Fruit fly (Drosophila melanogaster) whole organism, embryonic: Measurements from ENCODE around the gene Msh6.

Experiments
- CG10321 ChIP-seq: fragments of 200-800 bp; sonication (Bioruptor generic); IDR thresholded peaks from 2 replicates; pipeline ENCODE4 v1.3.6; 2022; ENCODE audit warnings: missing biosample characterization, missing genetic modification characterization
- CG10654 ChIP-seq: fragments of 200-800 bp; sonication (Bioruptor generic); optimal IDR thresholded peaks from 2 replicates; lab custom pipeline; 2016; ENCODE audit warnings: missing biosample characterization, missing genetic modification characterization
- CG12071 ChIP-seq: fragments of 200-800 bp; sonication (Bioruptor generic); optimal IDR thresholded peaks from 3 replicates; lab custom pipeline; 2018; ENCODE audit warnings: missing biosample characterization, mild to moderate bottlenecking, missing genetic modification characterization
- CG13123 ChIP-seq: fragments of 200-800 bp; sonication (Bioruptor generic); optimal IDR thresholded peaks from 2 replicates; lab custom pipeline; 2016; ENCODE audit warnings: missing biosample characterization, missing genetic modification characterization
- CG13287 ChIP-seq: fragments of 200-800 bp; sonication (Bioruptor generic); IDR thresholded peaks from 2 replicates; pipeline ENCODE4 v1.3.6; 2022; ENCODE audit warnings: missing biosample characterization, missing genetic modification characterization; ENCODE audit not compliant: partially characterized antibody
- CG14014 ChIP-seq: fragments of 200-800 bp; sonication (Bioruptor generic); IDR thresholded peaks from 2 replicates; pipeline ENCODE4 v1.3.6; 2022; ENCODE audit warnings: missing biosample characterization, missing genetic modification characterization
- CG15073 ChIP-seq: fragments of 200-800 bp; sonication (Bioruptor generic); optimal IDR thresholded peaks from 2 replicates; lab custom pipeline; 2016; ENCODE audit warnings: missing biosample characterization, missing genetic modification characterization
- CG15601 ChIP-seq: fragments of 200-800 bp; sonication (Bioruptor generic); optimal IDR thresholded peaks from 3 replicates; lab custom pipeline; 2019; ENCODE audit warnings: missing biosample characterization, mild to moderate bottlenecking, missing genetic modification characterization, moderate library complexity
- CG17328 ChIP-seq: fragments of 200-800 bp; sonication (Bioruptor generic); IDR thresholded peaks from 2 replicates; pipeline ENCODE4 v1.3.6; 2022; ENCODE audit warnings: missing biosample characterization, missing genetic modification characterization
- CG17385 ChIP-seq: fragments of 200-800 bp; sonication (Bioruptor generic); optimal IDR thresholded peaks from 3 replicates; lab custom pipeline; 2018; ENCODE audit warnings: missing biosample characterization, mild to moderate bottlenecking, missing genetic modification characterization
- CG1792 ChIP-seq: fragments of 200-800 bp; sonication (Bioruptor generic); optimal IDR thresholded peaks from 2 replicates; lab custom pipeline; 2016; ENCODE audit warnings: missing biosample characterization, missing genetic modification characterization
- CG4328 ChIP-seq: fragments of 200-800 bp; sonication (Bioruptor generic); optimal IDR thresholded peaks from 3 replicates; lab custom pipeline; 2017; ENCODE audit warnings: missing biosample characterization, missing genetic modification reagents, missing genetic modification characterization
- CG6854 ChIP-seq: fragments of 200-800 bp; sonication (Bioruptor generic); optimal IDR thresholded peaks from 3 replicates; lab custom pipeline; 2017; ENCODE audit warnings: missing biosample characterization, mild to moderate bottlenecking, missing genetic modification characterization
- CG7357 ChIP-seq: fragments of 200-800 bp; sonication (Bioruptor generic); IDR thresholded peaks from 3 replicates; pipeline ENCODE4 v1.3.6; 2022; ENCODE audit warnings: missing biosample characterization, missing genetic modification characterization
- CG7745 ChIP-seq: fragments of 200-800 bp; sonication (Bioruptor generic); optimal IDR thresholded peaks from 2 replicates; lab custom pipeline; 2018; ENCODE audit warnings: missing biosample characterization, mild to moderate bottlenecking, missing genetic modification characterization, moderate library complexity
- CG8765 ChIP-seq: fragments of 200-800 bp; sonication (Bioruptor generic); IDR thresholded peaks from 2 replicates; pipeline ENCODE4 v1.3.6; 2022; ENCODE audit warnings: missing biosample characterization, missing genetic modification characterization
- CG8924 ChIP-seq: fragments of 200-800 bp; optimal IDR thresholded peaks from 3 replicates; lab custom pipeline; 2019; ENCODE audit warnings: missing biosample characterization, mild to moderate bottlenecking, missing genetic modification characterization, moderate library complexity
- CG9437 ChIP-seq: fragments of 200-800 bp; sonication (Bioruptor generic); optimal IDR thresholded peaks from 2 replicates; lab custom pipeline; 2018; ENCODE audit warnings: missing biosample characterization, mild to moderate bottlenecking, missing genetic modification characterization
- Hmx ChIP-seq: fragments of 200-800 bp; sonication (Bioruptor generic); optimal IDR thresholded peaks from 2 replicates; lab custom pipeline; 2016; ENCODE audit warnings: missing biosample characterization, missing genetic modification characterization
- Hr51 ChIP-seq, 2 experiments: fragments of 200-800 bp; sonication (Bioruptor generic); optimal IDR thresholded peaks; 2 replicates in 1 of 2; 3 replicates in 1 of 2; lab custom pipeline; 2016 to 2018; ENCODE audit warnings: missing biosample characterization in 2 of 2, missing genetic modification characterization in 2 of 2, mild to moderate bottlenecking in 1 of 2, moderate library complexity in 1 of 2
- NC2β ChIP-seq: fragments of 200-800 bp; sonication (Bioruptor generic); optimal IDR thresholded peaks from 2 replicates; lab custom pipeline; 2016; ENCODE audit warnings: missing biosample characterization, missing genetic modification characterization
- NK7.1 ChIP-seq: fragments of 200-800 bp; sonication (Bioruptor generic); optimal IDR thresholded peaks from 3 replicates; lab custom pipeline; 2016; ENCODE audit warnings: missing biosample characterization, missing genetic modification characterization
- Nf-YB ChIP-seq: fragments of 200-800 bp; sonication (Bioruptor generic); optimal IDR thresholded peaks from 3 replicates; lab custom pipeline; 2019; ENCODE audit warnings: missing biosample characterization, mild to moderate bottlenecking, missing genetic modification characterization, moderate library complexity
- Stat92E ChIP-seq, 3 experiments: fragments of >200 bp in 2 of 3; fragments of 200-800 bp in 1 of 3; sonication (Bioruptor generic) in 1 of 3; optimal IDR thresholded peaks; 2 replicates each; lab custom pipeline; 2017 to 2019; ENCODE audit warnings: missing biosample characterization in 3 of 3, missing genetic modification characterization in 3 of 3, mild to moderate bottlenecking in 1 of 3, moderate library complexity in 1 of 3
- Xbp1 ChIP-seq: fragments of 200-800 bp; sonication (Bioruptor generic); optimal IDR thresholded peaks from 3 replicates; lab custom pipeline; 2016; ENCODE audit warnings: missing biosample characterization, mild to moderate bottlenecking, missing genetic modification characterization
- ac ChIP-seq: fragments of 200-800 bp; sonication (Bioruptor generic); optimal IDR thresholded peaks from 3 replicates; lab custom pipeline; 2017; ENCODE audit warnings: missing biosample characterization, mild to moderate bottlenecking, missing genetic modification characterization
- bigmax ChIP-seq: fragments of 200-800 bp; sonication (Bioruptor generic); optimal IDR thresholded peaks from 2 replicates; lab custom pipeline; 2018; ENCODE audit warnings: missing biosample characterization, mild to moderate bottlenecking, missing genetic modification characterization
- br ChIP-seq: fragments of >200 bp; optimal IDR thresholded peaks from 2 replicates; lab custom pipeline; 2017
- fd3F ChIP-seq: fragments of 200-800 bp; sonication (Bioruptor generic); optimal IDR thresholded peaks from 2 replicates; lab custom pipeline; 2018; ENCODE audit warnings: missing biosample characterization, mild to moderate bottlenecking, missing genetic modification characterization, moderate library complexity
- ftz-f1 ChIP-seq: fragments of 200-800 bp; sonication (Bioruptor generic); optimal IDR thresholded peaks from 2 replicates; lab custom pipeline; 2016; ENCODE audit warnings: missing biosample characterization, missing genetic modification characterization
- gfzf ChIP-seq: fragments of 200-800 bp; sonication (Bioruptor generic); optimal IDR thresholded peaks from 2 replicates; lab custom pipeline; 2016; ENCODE audit warnings: missing biosample characterization, mild to moderate bottlenecking, missing genetic modification characterization, moderate library complexity
- h ChIP-seq: fragments of >200 bp; optimal IDR thresholded peaks from 2 replicates; lab custom pipeline; 2017
- hbn ChIP-seq: fragments of 200-800 bp; sonication (Bioruptor generic); IDR thresholded peaks from 2 replicates; pipeline ENCODE4 v1.3.6; 2022; ENCODE audit warnings: missing biosample characterization, missing genetic modification characterization; ENCODE audit not compliant: partially characterized antibody
- kay ChIP-seq: fragments of 200-800 bp; sonication (Bioruptor generic); optimal IDR thresholded peaks from 2 replicates; lab custom pipeline; 2016; ENCODE audit warnings: missing biosample characterization, missing genetic modification characterization
- knrl ChIP-seq: fragments of 200-800 bp; sonication (Bioruptor generic); IDR thresholded peaks from 3 replicates; pipeline ENCODE4 v1.3.6; 2022; ENCODE audit warnings: missing biosample characterization, missing genetic modification characterization; ENCODE audit not compliant: partially characterized antibody
- lola ChIP-seq, 3 experiments: fragments of >200 bp in 2 of 3; fragments of 200-800 bp in 1 of 3; sonication (Bioruptor generic) in 1 of 3; optimal IDR thresholded peaks; 2 replicates each; lab custom pipeline; 2017 to 2019; ENCODE audit warnings: missing biosample characterization in 3 of 3, missing genetic modification characterization in 3 of 3, mild to moderate bottlenecking in 1 of 3, moderate library complexity in 1 of 3
- lov ChIP-seq, 2 experiments: fragments of 200-800 bp in 1 of 2; fragments of >200 bp in 1 of 2; sonication (Bioruptor generic) in 1 of 2; IDR thresholded peaks in 1 of 2; optimal IDR thresholded peaks in 1 of 2; 2 replicates in 1 of 2; 3 replicates in 1 of 2; pipeline versions ENCODE4 v1.3.6 to Lab custom; 2017 to 2022; ENCODE audit warnings: missing biosample characterization in 1 of 2, missing genetic modification characterization in 1 of 2
- psq ChIP-seq: fragments of 200-800 bp; sonication (Bioruptor generic); optimal IDR thresholded peaks from 2 replicates; lab custom pipeline; 2017; ENCODE audit warnings: missing biosample characterization, missing genetic modification characterization
- schlank ChIP-seq: fragments of 200-800 bp; sonication (Bioruptor generic); optimal IDR thresholded peaks from 2 replicates; lab custom pipeline; 2018; ENCODE audit warnings: missing biosample characterization, mild to moderate bottlenecking, missing genetic modification characterization
- sd ChIP-seq: fragments of 200-800 bp; sonication (Bioruptor generic); optimal IDR thresholded peaks from 3 replicates; lab custom pipeline; 2018; ENCODE audit warnings: missing biosample characterization, mild to moderate bottlenecking, missing genetic modification characterization, moderate library complexity
- sim ChIP-seq: fragments of 200-800 bp; sonication (Bioruptor generic); IDR thresholded peaks from 2 replicates; pipeline ENCODE4 v1.3.6; 2022; ENCODE audit warnings: missing biosample characterization, missing genetic modification characterization
- slou ChIP-seq: fragments of 200-800 bp; sonication (Bioruptor generic); optimal IDR thresholded peaks from 3 replicates; lab custom pipeline; 2016; ENCODE audit warnings: missing biosample characterization, missing genetic modification characterization
- ttk ChIP-seq: fragments of 200-800 bp; sonication (Bioruptor generic); IDR thresholded peaks from 2 replicates; pipeline ENCODE4 v2.1.2; 2022; ENCODE audit warnings: missing biosample characterization, missing genetic modification characterization
- unc-4 ChIP-seq: fragments of 200-800 bp; sonication (Bioruptor generic); IDR thresholded peaks from 2 replicates; pipeline ENCODE4 v1.3.6; 2022; ENCODE audit warnings: missing biosample characterization, missing genetic modification characterization; ENCODE audit not compliant: partially characterized antibody
- usp ChIP-seq: fragments of >200 bp; optimal IDR thresholded peaks from 2 replicates; lab custom pipeline; 2017; ENCODE audit warnings: missing biosample characterization, missing genetic modification characterization
- zen ChIP-seq: fragments of 200-800 bp; sonication (Bioruptor generic); optimal IDR thresholded peaks from 3 replicates; lab custom pipeline; 2018; ENCODE audit warnings: missing biosample characterization, mild to moderate bottlenecking, missing genetic modification characterization, moderate library complexity
- zfh2 ChIP-seq: fragments of 200-800 bp; sonication (Bioruptor generic); optimal IDR thresholded peaks from 2 replicates; lab custom pipeline; 2016; ENCODE audit warnings: missing biosample characterization, missing genetic modification characterization

Gene Msh6

DNA sequence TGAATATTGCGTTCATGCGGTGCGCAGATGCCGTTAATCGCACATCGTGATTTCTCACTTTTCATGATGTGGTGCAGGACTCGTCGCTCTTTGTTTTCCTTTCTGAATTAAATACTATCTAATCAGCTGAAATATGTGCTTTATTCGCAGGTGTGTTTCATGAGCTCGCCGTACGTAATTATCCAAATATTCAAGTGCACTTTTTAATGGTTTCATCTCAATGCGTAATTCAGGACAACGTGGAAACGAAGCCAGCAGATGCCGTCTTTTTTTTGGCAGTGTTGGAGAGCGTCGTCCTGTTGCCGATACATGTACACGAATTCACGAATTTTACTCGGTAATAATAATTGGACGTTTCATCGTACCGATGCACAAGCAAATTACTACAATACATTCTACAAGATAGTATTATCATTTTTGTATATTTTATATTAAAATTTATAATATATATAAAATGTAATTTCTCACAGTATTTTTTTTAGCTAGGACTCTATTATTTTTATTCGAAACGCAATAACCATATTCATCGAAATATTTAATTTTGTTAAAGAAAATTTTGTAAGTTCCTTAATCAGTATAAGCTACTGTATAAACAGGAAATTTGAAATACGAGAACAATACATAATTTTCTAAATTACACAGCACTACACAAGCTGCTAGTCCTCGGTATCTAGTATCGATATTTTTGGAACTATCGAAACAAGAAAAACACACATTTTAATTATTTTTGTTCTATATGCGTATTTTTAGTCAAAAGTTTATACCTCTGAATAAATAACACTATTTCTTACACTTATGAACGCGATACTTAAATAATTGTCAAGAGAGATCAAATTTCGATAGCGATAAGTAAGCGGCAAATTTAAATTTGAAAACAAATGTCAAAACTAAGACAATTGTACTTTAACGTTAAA is 21.4 kb downstream of the Msh6 start, which contains the start of gene CG12316 (continued):
- TF ChIP-seq CG13123 (GFP tag; lab: Kevin White, UChicago): peak; percentile 49
- TF ChIP-seq schlank: peak; percentile 84
- peak; percentile 84 for TF ChIP-seq CG1792
- peak; percentile 83 for TF ChIP-seq hbn (GFP tag; lab: Robert Waterston, UW)
- TF ChIP-seq NK7.1 (GFP tag; lab: Kevin White, UChicago): peak; percentile 89
- no peak for TF ChIP-seq br (lab: Kevin White, UChicago)
- peak; percentile 52 for TF ChIP-seq bigmax (GFP tag; lab: Kevin White, UChicago)
- peak; percentile 92 to 94 for TF ChIP-seq Hr51 (GFP tag; optimal IDR thresholded peaks at IDR 0.05; lab: Kevin White, UChicago)
- peak in 1 of 3 experiments; percentile 23 for TF ChIP-seq Stat92E (GFP tag; optimal IDR thresholded peaks at IDR 0.05; lab: Kevin White, UChicago)
- peak; percentile 95 for TF ChIP-seq CG8924
- peak; percentile 9 for TF ChIP-seq slou (GFP tag; lab: Kevin White, UChicago)
- peak; percentile 13 for TF ChIP-seq ftz-f1
- peak; percentile 89 for TF ChIP-seq CG10654 (GFP tag; lab: Kevin White, UChicago)
- peak; percentile 81 for TF ChIP-seq CG15601 (tag; lab: Kevin White, UChicago)
- no peak for TF ChIP-seq usp (GFP tag; lab: Kevin White, UChicago)
- TF ChIP-seq zen: peak; percentile 89
- TF ChIP-seq CG9437: peak; percentile 85
- TF ChIP-seq CG4328: peak; percentile 94
- TF ChIP-seq CG15073: no peak
- TF ChIP-seq CG17385: peak; percentile 86
- TF ChIP-seq CG7745 (tag; lab: Kevin White, UChicago): peak; percentile 4
- TF ChIP-seq Hmx (GFP tag; lab: Kevin White, UChicago): peak; percentile 82
- no peak for TF ChIP-seq CG10321 (GFP tag; lab: Robert Waterston, UW)
- peak; percentile 83 for TF ChIP-seq NC2β
- peak; percentile 35 for TF ChIP-seq sd (tag; lab: Kevin White, UChicago)
- TF ChIP-seq h (lab: Kevin White, UChicago): no peak
- TF ChIP-seq CG17328: peak; percentile 84
- peak; percentile 80 for TF ChIP-seq Nf-YB (GFP tag; lab: Kevin White, UChicago)
- peak; percentile 79 for TF ChIP-seq CG14014 (GFP tag; lab: Robert Waterston, UW)
- TF ChIP-seq Xbp1 (GFP tag; lab: Kevin White, UChicago): peak; percentile 88
- TF ChIP-seq lola (GFP tag; optimal IDR thresholded peaks at IDR 0.05; lab: Kevin White, UChicago): peak in 1 of 3 experiments; percentile 96
- TF ChIP-seq CG12071: peak; percentile 94
- peak; percentile 85 for TF ChIP-seq sim
- no peak for TF ChIP-seq gfzf (GFP tag; lab: Kevin White, UChicago)
- peak; percentile 29 for TF ChIP-seq psq (GFP tag; lab: Kevin White, UChicago)
- TF ChIP-seq kay (GFP tag; lab: Kevin White, UChicago): peak; percentile 53
- TF ChIP-seq CG7357 (GFP tag; lab: Robert Waterston, UW): peak; percentile 74
- peak; percentile 90 for TF ChIP-seq ac (GFP tag; lab: Kevin White, UChicago)
- TF ChIP-seq CG13287 (GFP tag; lab: Robert Waterston, UW): peak; percentile 87
- peak; percentile 73 for TF ChIP-seq ttk (GFP tag; lab: Robert Waterston, UW)
- no peak for TF ChIP-seq lov (optimal IDR thresholded peaks at IDR 0.05; lab: Kevin White, UChicago)
- TF ChIP-seq lov (GFP tag; IDR thresholded peaks at IDR 0.05; lab: Robert Waterston, UW): peak; percentile 74; the same call in 2 of the 3 replicates
- TF ChIP-seq fd3F (GFP tag; lab: Kevin White, UChicago): peak; percentile 85
- peak; percentile 92 for TF ChIP-seq zfh2 (GFP tag; lab: Kevin White, UChicago)
- TF ChIP-seq unc-4 (GFP tag; lab: Robert Waterston, UW): peak; percentile 84
- peak; percentile 92 for TF ChIP-seq CG6854 (GFP tag; lab: Kevin White, UChicago)
- peak; percentile 70 for TF ChIP-seq knrl (GFP tag; lab: Robert Waterston, UW)
- peak; percentile 35 for TF ChIP-seq CG8765 (GFP tag; lab: Robert Waterston, UW)
